Fruit fly (Drosophila melanogaster) whole organism, prepupa: ENCODE results near the gene FucT6.

Experiments used
- CG11762 ChIP-seq: fragments of 200-800 bp; sonication (Bioruptor generic); optimal IDR thresholded peaks from 3 replicates; lab custom pipeline; 2016; ENCODE audit warnings: missing biosample characterization, missing genetic modification characterization; ENCODE audit not compliant: insufficient read depth
- CG11902 ChIP-seq: fragments of 200-800 bp; sonication (Bioruptor generic); optimal IDR thresholded peaks from 3 replicates; lab custom pipeline; 2016; ENCODE audit warnings: missing biosample characterization, missing genetic modification characterization
- CG16779 ChIP-seq: fragments of 200-800 bp; sonication (Bioruptor generic); optimal IDR thresholded peaks from 3 replicates; lab custom pipeline; 2017; ENCODE audit warnings: missing biosample characterization, mild to moderate bottlenecking, missing genetic modification characterization
- CG3032 ChIP-seq: fragments of 200-800 bp; optimal IDR thresholded peaks from 2 replicates; lab custom pipeline; 2019; ENCODE audit warnings: missing biosample characterization, mild to moderate bottlenecking, missing genetic modification characterization, moderate library complexity
- CG31627 ChIP-seq: fragments of 200-800 bp; sonication (Bioruptor generic); optimal IDR thresholded peaks from 3 replicates; lab custom pipeline; 2016; ENCODE audit warnings: missing biosample characterization, missing genetic modification characterization
- CG32006 ChIP-seq: fragments of 200-800 bp; sonication (Bioruptor generic); optimal IDR thresholded peaks from 3 replicates; lab custom pipeline; 2017; ENCODE audit warnings: missing biosample characterization, mild to moderate bottlenecking, missing genetic modification characterization
- CG34406 ChIP-seq: fragments of 200-800 bp; sonication (Bioruptor generic); optimal IDR thresholded peaks from 3 replicates; lab custom pipeline; 2016; ENCODE audit warnings: missing biosample characterization, missing genetic modification characterization
- CG4318 ChIP-seq: fragments of 200-800 bp; sonication (Bioruptor generic); optimal IDR thresholded peaks from 3 replicates; lab custom pipeline; 2017; ENCODE audit warnings: missing biosample characterization, mild to moderate bottlenecking, missing genetic modification characterization
- CG6163 ChIP-seq: fragments of 200-800 bp; sonication (Bioruptor generic); IDR thresholded peaks from 3 replicates; pipeline ENCODE4 v1.3.6; 2022; ENCODE audit warnings: missing biosample characterization, missing genetic modification characterization
- CG6276 ChIP-seq: fragments of 200-800 bp; sonication (Bioruptor generic); optimal IDR thresholded peaks from 2 replicates; lab custom pipeline; 2017; ENCODE audit warnings: missing biosample characterization, mild to moderate bottlenecking, missing genetic modification characterization
- CG6808 ChIP-seq: fragments of 200-800 bp; sonication (Bioruptor generic); optimal IDR thresholded peaks from 3 replicates; lab custom pipeline; 2017; ENCODE audit warnings: missing biosample characterization, missing genetic modification characterization, mild to moderate bottlenecking, moderate library complexity, missing genetic modification reagents
- CG7368 ChIP-seq: fragments of 200-800 bp; sonication (Bioruptor generic); optimal IDR thresholded peaks from 3 replicates; lab custom pipeline; 2016; ENCODE audit warnings: missing biosample characterization, missing genetic modification characterization
- CG8119 ChIP-seq: fragments of 200-800 bp; sonication (Bioruptor generic); IDR thresholded peaks from 3 replicates; pipeline ENCODE4 v1.3.6; 2022; ENCODE audit warnings: missing biosample characterization, missing genetic modification characterization
- CG8319 ChIP-seq: fragments of 200-800 bp; sonication (Bioruptor generic); optimal IDR thresholded peaks from 3 replicates; lab custom pipeline; 2016; ENCODE audit warnings: missing biosample characterization, missing genetic modification characterization
- CG8632 ChIP-seq: fragments of 200-800 bp; sonication (Bioruptor generic); optimal IDR thresholded peaks from 3 replicates; lab custom pipeline; 2016; ENCODE audit warnings: missing biosample characterization, missing genetic modification characterization
- Eip75B ChIP-seq: fragments of 200-800 bp; sonication (Bioruptor generic); optimal IDR thresholded peaks from 3 replicates; lab custom pipeline; 2016; ENCODE audit warnings: missing biosample characterization, missing genetic modification characterization
- Eip78C ChIP-seq: fragments of 200-800 bp; sonication (Bioruptor generic); peaks from one replicate; lab custom pipeline; 2016; ENCODE audit warnings: missing biosample characterization, missing genetic modification characterization
- Ets96B ChIP-seq: fragments of 200-800 bp; optimal IDR thresholded peaks from 2 replicates; lab custom pipeline; 2019; ENCODE audit warnings: missing biosample characterization, mild to moderate bottlenecking, missing genetic modification characterization, moderate library complexity
- Hr38 ChIP-seq: sonication (Bioruptor generic); optimal IDR thresholded peaks from 2 replicates; lab custom pipeline; 2016; ENCODE audit warnings: missing biosample characterization, missing genetic modification characterization
- Hr39 ChIP-seq: fragments of 200-800 bp; sonication (Bioruptor generic); optimal IDR thresholded peaks from 2 replicates; lab custom pipeline; 2016; ENCODE audit warnings: missing biosample characterization, missing genetic modification characterization
- Hr4 ChIP-seq: fragments of 200-800 bp; sonication (Bioruptor generic); optimal IDR thresholded peaks from 3 replicates; lab custom pipeline; 2016; ENCODE audit warnings: missing biosample characterization, missing genetic modification characterization
- Met ChIP-seq: fragments of 200-800 bp; sonication (Bioruptor generic); optimal IDR thresholded peaks from 3 replicates; lab custom pipeline; 2016; ENCODE audit warnings: missing biosample characterization, missing genetic modification characterization
- OdsH ChIP-seq: fragments of 200-800 bp; sonication (Bioruptor generic); optimal IDR thresholded peaks from 3 replicates; lab custom pipeline; 2016; ENCODE audit warnings: missing biosample characterization, missing genetic modification characterization
- Sox14 ChIP-seq: fragments of 200-800 bp; sonication (Bioruptor generic); optimal IDR thresholded peaks from 3 replicates; lab custom pipeline; 2016; ENCODE audit warnings: missing biosample characterization, missing genetic modification characterization
- Sox15 ChIP-seq: fragments of 200-800 bp; sonication (Bioruptor generic); optimal IDR thresholded peaks from 3 replicates; lab custom pipeline; 2016; ENCODE audit warnings: missing biosample characterization, missing genetic modification characterization
- acj6 ChIP-seq: fragments of 200-800 bp; sonication (Bioruptor generic); optimal IDR thresholded peaks from 3 replicates; lab custom pipeline; 2016; ENCODE audit warnings: missing biosample characterization, missing genetic modification characterization
- cyc ChIP-seq: fragments of 200-800 bp; sonication (Bioruptor generic); optimal IDR thresholded peaks from 3 replicates; lab custom pipeline; 2016; ENCODE audit warnings: missing biosample characterization, missing genetic modification characterization
- dac ChIP-seq: fragments of 200-800 bp; sonication (Bioruptor generic); optimal IDR thresholded peaks from 2 replicates; lab custom pipeline; 2017; ENCODE audit warnings: missing biosample characterization, mild to moderate bottlenecking, missing genetic modification characterization
- dsx ChIP-seq: fragments of 200-800 bp; optimal IDR thresholded peaks from 3 replicates; lab custom pipeline; 2019; ENCODE audit warnings: missing biosample characterization, mild to moderate bottlenecking, missing genetic modification characterization, moderate library complexity; ENCODE audit not compliant: poor library complexity, severe bottlenecking
- eg ChIP-seq: fragments of 200-800 bp; sonication (Bioruptor generic); IDR thresholded peaks from 3 replicates; pipeline ENCODE4 v1.3.6; 2022; ENCODE audit warnings: missing biosample characterization, missing genetic modification characterization
- esn ChIP-seq: fragments of 200-800 bp; sonication (Bioruptor generic); optimal IDR thresholded peaks from 2 replicates; lab custom pipeline; 2016; ENCODE audit warnings: missing biosample characterization, mild to moderate bottlenecking, missing genetic modification characterization, moderate library complexity
- fd59A ChIP-seq: fragments of 200-800 bp; sonication (Bioruptor generic); optimal IDR thresholded peaks from 2 replicates; lab custom pipeline; 2017; ENCODE audit warnings: missing biosample characterization, mild to moderate bottlenecking, missing genetic modification characterization, missing genetic modification reagents
- fd85E ChIP-seq: fragments of 200-800 bp; sonication (Bioruptor generic); optimal IDR thresholded peaks from 3 replicates; lab custom pipeline; 2016; ENCODE audit warnings: missing biosample characterization, missing genetic modification characterization
- fkh ChIP-seq: fragments of 200-800 bp; sonication (Bioruptor generic); optimal IDR thresholded peaks from 3 replicates; lab custom pipeline; 2017; ENCODE audit warnings: missing biosample characterization, mild to moderate bottlenecking, missing genetic modification characterization, moderate library complexity
- lz ChIP-seq: fragments of 200-800 bp; sonication (Bioruptor generic); optimal IDR thresholded peaks from 3 replicates; lab custom pipeline; 2016; ENCODE audit warnings: missing biosample characterization, missing genetic modification characterization
- pdm3 ChIP-seq: fragments of 200-800 bp; sonication (Bioruptor generic); optimal IDR thresholded peaks from 3 replicates; lab custom pipeline; 2016; ENCODE audit warnings: missing biosample characterization, missing genetic modification characterization
- salr ChIP-seq, 2 experiments: fragments of 200-800 bp; sonication (Bioruptor generic); optimal IDR thresholded peaks; 3 replicates each; lab custom pipeline; 2016 to 2018; ENCODE audit warnings: missing biosample characterization in 2 of 2, missing genetic modification characterization in 2 of 2, mild to moderate bottlenecking in 1 of 2
- spab ChIP-seq: fragments of 200-800 bp; sonication (Bioruptor generic); optimal IDR thresholded peaks from 2 replicates; lab custom pipeline; 2017; ENCODE audit warnings: missing biosample characterization, mild to moderate bottlenecking, missing genetic modification characterization, missing genetic modification reagents
- ss ChIP-seq, 2 experiments: fragments of 200-800 bp; sonication (Bioruptor generic); optimal IDR thresholded peaks; 2 replicates in 1 of 2; 3 replicates in 1 of 2; lab custom pipeline; 2017 to 2018; ENCODE audit warnings: mild to moderate bottlenecking in 2 of 2, missing biosample characterization in 2 of 2, missing genetic modification characterization in 2 of 2, moderate library complexity in 1 of 2
- svp ChIP-seq: fragments of 200-800 bp; sonication (Bioruptor generic); peaks from one replicate; lab custom pipeline; 2016; ENCODE audit warnings: missing biosample characterization, missing genetic modification characterization
- topi ChIP-seq: fragments of 200-800 bp; sonication (Bioruptor generic); optimal IDR thresholded peaks from 3 replicates; lab custom pipeline; 2016; ENCODE audit warnings: missing biosample characterization, missing genetic modification characterization
- vri ChIP-seq: fragments of 200-800 bp; sonication (Bioruptor generic); optimal IDR thresholded peaks from 3 replicates; lab custom pipeline; 2016; ENCODE audit warnings: missing biosample characterization, mild to moderate bottlenecking, missing genetic modification characterization

Gene FucT6

DNA sequence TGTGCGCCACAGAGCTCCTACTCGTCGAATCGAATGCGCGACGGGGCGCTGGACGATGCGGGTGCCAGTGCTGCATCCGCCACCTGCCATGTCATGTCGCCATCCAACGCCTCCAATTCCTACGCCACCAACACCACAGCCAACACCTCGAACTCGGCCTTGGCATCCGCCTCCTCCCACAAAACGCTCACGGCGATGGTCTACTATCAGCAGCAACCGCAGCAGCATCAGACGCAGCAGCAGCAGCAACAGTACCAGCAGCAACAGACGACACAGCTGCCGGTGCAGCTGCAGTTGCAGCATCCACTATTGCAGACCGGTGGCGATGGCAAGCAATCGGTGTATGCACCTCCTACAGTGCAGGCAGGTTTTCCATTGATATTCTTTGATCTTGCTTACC, 9.0 kb downstream of the FucT6 start:
- TF ChIP-seq spab (no peak), CG11762 (GFP tag; lab: Kevin White, UChicago) (no peak), salr (GFP tag; optimal IDR thresholded peaks at IDR 0.05; lab: Kevin White, UChicago) (no peak), Hr39 (GFP tag; lab: Kevin White, UChicago) (no peak), Eip75B (GFP tag; lab: Kevin White, UChicago) (no peak), pdm3 (GFP tag; lab: Kevin White, UChicago) (no peak), CG34406 (GFP tag; lab: Kevin White, UChicago) (no peak)
- TF ChIP-seq, all 60 proteins: peak for 0

DNA sequence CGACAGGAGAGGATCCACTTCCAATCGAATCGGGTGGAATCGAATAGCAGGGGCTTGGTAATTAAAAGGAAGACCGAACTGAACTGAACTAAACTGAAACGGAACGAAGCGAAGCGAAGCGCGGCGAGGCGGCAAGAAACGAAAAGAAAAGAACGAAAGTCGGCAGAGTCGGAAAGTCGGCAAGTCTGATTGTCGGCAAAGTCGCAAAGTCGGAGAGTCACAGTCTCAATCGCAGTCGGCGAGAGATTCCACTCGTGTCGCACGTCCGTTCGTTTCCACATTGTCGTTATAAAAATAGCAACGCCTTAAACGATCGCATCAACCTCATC, 13.9 kb downstream of the FucT6 start:
- TF ChIP-seq Met (GFP tag; lab: Kevin White, UChicago): no peak
- peak; percentile 58 for TF ChIP-seq svp (GFP tag; lab: Kevin White, UChicago)
- TF ChIP-seq Hr38 (GFP tag; lab: Kevin White, UChicago): no peak
- no peak for TF ChIP-seq lz (GFP tag; lab: Kevin White, UChicago)
- TF ChIP-seq Eip75B (GFP tag; lab: Kevin White, UChicago): no peak
- TF ChIP-seq CG7368 (GFP tag; lab: Kevin White, UChicago): no peak
- no peak for TF ChIP-seq CG31627
- no peak for TF ChIP-seq CG3032 (tag; lab: Kevin White, UChicago)
- TF ChIP-seq CG6163 (GFP tag; lab: Robert Waterston, UW): peak; percentile 39; the same call in 1 of the 3 replicates
- no peak for TF ChIP-seq dsx (GFP tag; lab: Kevin White, UChicago)
- TF ChIP-seq, all 60 proteins: peak for 2

DNA sequence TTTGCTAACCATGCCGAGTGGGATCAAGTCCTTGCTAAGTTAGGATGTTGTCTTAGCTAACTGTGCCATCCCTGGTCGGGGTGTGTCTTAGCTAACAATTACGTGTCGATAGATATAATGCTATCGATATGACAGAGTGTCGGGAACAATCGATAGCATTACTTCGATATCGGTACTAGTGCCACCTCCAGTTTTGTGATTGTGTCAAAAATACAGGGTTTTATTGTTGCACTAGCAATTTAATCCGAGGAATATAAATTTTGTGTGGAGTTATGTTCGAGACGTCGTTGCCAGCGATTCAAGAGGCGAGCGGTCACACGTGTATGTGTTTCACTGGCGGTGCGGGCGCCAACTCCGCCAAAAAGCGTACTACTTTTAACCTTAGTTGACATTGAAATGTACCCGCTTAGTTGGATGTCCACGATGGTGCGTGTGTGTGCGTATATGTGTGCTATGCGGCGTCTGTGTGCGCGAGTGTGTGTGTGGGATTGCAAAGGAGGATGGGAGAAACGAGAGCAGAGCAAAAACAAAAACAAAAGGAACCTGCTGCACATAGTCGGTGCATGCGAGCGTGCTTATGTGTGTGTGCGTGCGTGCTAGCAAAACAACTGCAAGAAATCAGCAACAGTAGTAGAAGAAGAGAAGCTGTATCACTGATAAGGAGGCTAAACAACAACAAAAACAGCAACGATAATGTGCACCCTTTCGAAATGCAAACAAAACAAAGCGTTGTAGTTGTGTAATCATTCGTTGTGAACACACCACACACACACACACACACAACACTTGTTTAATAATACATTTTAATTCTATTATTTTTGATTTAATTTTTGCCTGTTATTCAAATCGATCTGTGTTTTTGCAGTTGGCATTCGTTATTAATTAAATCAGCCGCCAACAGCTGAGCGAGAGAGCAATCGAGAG, 14.5 kb downstream of the FucT6 start, which contains the start of gene PhKgamma:
Gene PhKgamma (plus strand): TSS at position 179 of the 924 bp plus-strand sequence.
- TF ChIP-seq CG8119 (GFP tag; lab: Robert Waterston, UW) (peak; percentile 54; the same call in 2 of the 3 replicates), svp (GFP tag; lab: Kevin White, UChicago) (peak; percentile 83), fd59A (GFP tag; lab: Kevin White, UChicago) (peak; percentile 29), eg (GFP tag; lab: Robert Waterston, UW) (peak; percentile 74; the same call in 2 of the 3 replicates), spab (peak; percentile 21), Met (GFP tag; lab: Kevin White, UChicago) (no peak), CG16779 (tag; lab: Kevin White, UChicago) (peak; percentile 67), vri (peak; percentile 60), lz (GFP tag; lab: Kevin White, UChicago) (no peak), acj6 (GFP tag; lab: Kevin White, UChicago) (no peak), CG7368 (GFP tag; lab: Kevin White, UChicago) (peak; percentile 28), esn (peak; percentile 31), Ets96B (tag; lab: Kevin White, UChicago) (peak; percentile 37), salr (GFP tag; optimal IDR thresholded peaks at IDR 0.05; lab: Kevin White, UChicago) (peak in 1 of 2 experiments; percentile 47), Hr4 (GFP tag; lab: Kevin White, UChicago) (no peak), CG6276 (peak; percentile 70), CG8319 (GFP tag; lab: Kevin White, UChicago) (no peak), CG32006 (GFP tag; lab: Kevin White, UChicago) (peak; percentile 49), fd85E (GFP tag; lab: Kevin White, UChicago) (no peak), CG6163 (GFP tag; lab: Robert Waterston, UW) (peak; percentile 73), CG11762 (GFP tag; lab: Kevin White, UChicago) (peak; percentile 41), dac (GFP tag; lab: Kevin White, UChicago) (no peak), topi (GFP tag; lab: Kevin White, UChicago) (peak; percentile 15), CG31627 (no peak), Eip78C (GFP tag; lab: Kevin White, UChicago) (peak; percentile 67), cyc (GFP tag; lab: Kevin White, UChicago) (peak; percentile 11), dsx (GFP tag; lab: Kevin White, UChicago) (peak; percentile 51), CG8632 (GFP tag; lab: Kevin White, UChicago) (no peak), CG11902 (GFP tag; lab: Kevin White, UChicago) (no peak), pdm3 (GFP tag; lab: Kevin White, UChicago) (no peak), Sox15 (no peak), CG3032 (tag; lab: Kevin White, UChicago) (peak; percentile 7), fkh (GFP tag; lab: Kevin White, UChicago) (peak; percentile 27), Hr38 (GFP tag; lab: Kevin White, UChicago) (no peak), CG6808 (GFP tag; lab: Kevin White, UChicago) (peak; percentile 72), OdsH (GFP tag; lab: Kevin White, UChicago) (no peak), ss (GFP tag; optimal IDR thresholded peaks at IDR 0.05; lab: Kevin White, UChicago) (peak; percentile 78 to 94), CG4318 (GFP tag; lab: Kevin White, UChicago) (no peak), Sox14 (GFP tag; lab: Kevin White, UChicago) (peak; percentile 35)
